Worm (Caenorhabditis elegans): ENCODE results near the gene plg-1.

The plg-1 gene

DNA sequence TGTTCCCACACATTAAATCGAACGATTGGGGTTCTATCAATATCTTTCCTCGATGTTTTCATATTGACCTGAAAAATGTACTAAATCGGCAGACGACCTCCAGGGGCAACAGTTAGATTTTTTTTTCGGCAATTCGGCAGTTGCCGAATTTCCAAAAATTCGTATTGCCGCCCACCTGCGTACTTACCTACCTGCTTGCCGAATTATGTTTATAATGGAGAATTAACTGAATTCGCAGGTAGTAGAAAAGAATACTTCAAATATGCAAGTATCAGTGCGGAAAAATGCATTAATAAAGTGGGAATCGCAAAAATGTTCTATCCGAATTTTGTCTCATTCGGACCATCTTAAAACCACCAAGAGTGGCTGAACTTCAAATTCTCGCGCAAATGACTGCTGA is 17.6 kb downstream of the plg-1 start:
- TF ChIP-seq nhr-237 (tag; optimal IDR thresholded peaks at IDR 0.05) (no peak), mbf-1 (tag; optimal IDR thresholded peaks at IDR 0.05) (no peak), nhr-77 (tag; optimal IDR thresholded peaks at IDR 0.05) (no peak), mdl-1 (tag; optimal IDR thresholded peaks at IDR 0.05) (no peak), ceh-82 (tag; optimal IDR thresholded peaks at IDR 0.05) (no peak)

DNA sequence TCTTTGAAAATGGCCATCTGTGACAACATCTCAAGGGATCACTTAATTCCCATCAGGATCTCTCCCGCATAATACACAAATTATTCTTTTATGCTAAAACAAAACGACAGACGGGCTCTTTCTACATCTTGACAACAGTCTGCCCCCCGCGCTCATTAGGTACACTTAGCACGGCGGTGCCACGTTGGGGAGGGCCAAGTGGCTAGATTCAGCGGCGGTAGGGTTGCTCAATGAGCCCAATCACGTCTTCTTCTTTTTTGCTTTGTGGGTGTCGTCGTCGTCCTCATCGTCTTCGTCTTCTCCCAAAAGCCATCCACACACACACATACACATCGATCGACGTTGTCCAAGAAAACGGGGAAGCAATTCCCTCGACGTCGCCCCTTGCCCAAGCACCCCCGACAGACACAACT is 21.0 kb downstream of the plg-1 start:
- TF ChIP-seq crh-2 (tag; optimal IDR thresholded peaks at IDR 0.05) (peak; percentile 18), dmd-4 (tag; optimal IDR thresholded peaks at IDR 0.05) (no peak), mdl-1 (tag; optimal IDR thresholded peaks at IDR 0.05) (no peak), unc-55 (GFP tag; optimal IDR thresholded peaks at IDR 0.05) (peak; percentile 15), Y55F3AM.14 (GFP tag; optimal IDR thresholded peaks at IDR 0.05) (peak; percentile 37), lin-39 (tag; optimal IDR thresholded peaks at IDR 0.05) (peak; percentile 34), zag-1 (tag; optimal IDR thresholded peaks at IDR 0.05) (peak; percentile 55), ztf-1 (GFP tag; conservative IDR thresholded peaks at IDR 0.05) (0 out of 2 replicates have a peak, but pooled peaks have one; percentile 43)

ce11 chrIII:8873990-8874668 is 22.1 kb downstream of the plg-1 start:
- TF ChIP-seq ceh-16 (tag; optimal IDR thresholded peaks at IDR 0.05) = peak; percentile 78
- TF ChIP-seq crh-2 (tag; optimal IDR thresholded peaks at IDR 0.05) = peak; percentile 68
- peak; percentile 70 to 86 for TF ChIP-seq lsy-2 (tag; optimal IDR thresholded peaks at IDR 0.05)
- TF ChIP-seq ztf-4 (tag; optimal IDR thresholded peaks at IDR 0.05) = peak; percentile 59
- peak; percentile 94 for TF ChIP-seq F13H6.1 (tag; optimal IDR thresholded peaks at IDR 0.05)
- TF ChIP-seq peb-1 (tag; optimal IDR thresholded peaks at IDR 0.05) = no peak
- peak; percentile 90 for TF ChIP-seq C34F6.9 (tag; optimal IDR thresholded peaks at IDR 0.05)
- TF ChIP-seq nhr-237 (tag; optimal IDR thresholded peaks at IDR 0.05) = no peak
- peak; percentile 4 to 72 for TF ChIP-seq mdl-1 (tag; optimal IDR thresholded peaks at IDR 0.05)
- no peak for TF ChIP-seq dmd-4 (tag; optimal IDR thresholded peaks at IDR 0.05)
- TF ChIP-seq nhr-21 (tag; optimal IDR thresholded peaks at IDR 0.05) = peak; percentile 20
- peak; percentile 11 for TF ChIP-seq blmp-1 (tag; optimal IDR thresholded peaks at IDR 0.05; ENCODE audit: insufficient read depth)
- peak; percentile 95 for TF ChIP-seq zag-1 (tag; optimal IDR thresholded peaks at IDR 0.05)
- peak; percentile 68 for TF ChIP-seq lin-11 (tag; optimal IDR thresholded peaks at IDR 0.05)
- TF ChIP-seq lin-13 (GFP tag; optimal IDR thresholded peaks at IDR 0.05) = peak; percentile 76
- TF ChIP-seq ama-1 (optimal IDR thresholded peaks at IDR 0.05) = peak; percentile 92
- TF ChIP-seq nhr-129 (tag; optimal IDR thresholded peaks at IDR 0.05) = peak; percentile 95
- TF ChIP-seq mab-5 (tag; optimal IDR thresholded peaks at IDR 0.05) = peak; percentile 92
- TF ChIP-seq nhr-6 (tag; optimal IDR thresholded peaks at IDR 0.05) = peak; percentile 73
- peak; percentile 41 for TF ChIP-seq egl-27 (tag; optimal IDR thresholded peaks at IDR 0.05)
- peak; percentile 53 for TF ChIP-seq fos-1 (tag; optimal IDR thresholded peaks at IDR 0.05)
- no peak for TF ChIP-seq nhr-12 (tag; optimal IDR thresholded peaks at IDR 0.05)
- peak; percentile 95 for TF ChIP-seq lin-39 (tag; optimal IDR thresholded peaks at IDR 0.05)
- no peak for TF ChIP-seq nhr-11 (tag; optimal IDR thresholded peaks at IDR 0.05)
- peak; percentile 76 for TF ChIP-seq sma-9 (GFP tag; optimal IDR thresholded peaks at IDR 0.05)
- no peak for TF ChIP-seq sma-9 (tag; optimal IDR thresholded peaks at IDR 0.05)
- no peak for TF ChIP-seq mbf-1 (tag; optimal IDR thresholded peaks at IDR 0.05)
- peak; percentile 61 for TF ChIP-seq nhr-25 (tag; optimal IDR thresholded peaks at IDR 0.05)
- peak; percentile 20 for TF ChIP-seq Y55F3AM.14 (GFP tag; optimal IDR thresholded peaks at IDR 0.05)
- TF ChIP-seq gmeb-1 (tag; optimal IDR thresholded peaks at IDR 0.05) = no peak
- TF ChIP-seq unc-55 (GFP tag; optimal IDR thresholded peaks at IDR 0.05) = peak; percentile 87
- TF ChIP-seq sem-4 (tag; optimal IDR thresholded peaks at IDR 0.05) = peak; percentile 91

ce11 chrIII:8877002-8877401 is 24.9 kb downstream of the plg-1 start, which contains the start of gene K01F9.2:
Gene K01F9.2, minus strand, starts transcription at chrIII:8877128.
- TF ChIP-seq unc-55 (GFP tag; optimal IDR thresholded peaks at IDR 0.05) = no peak
- no peak for TF ChIP-seq elt-1 (tag; optimal IDR thresholded peaks at IDR 0.05)
- TF ChIP-seq blmp-1 (tag; optimal IDR thresholded peaks at IDR 0.05; ENCODE audit: insufficient read depth) = no peak
- TF ChIP-seq ama-1 (optimal IDR thresholded peaks at IDR 0.05) = no peak
- peak in 1 of 2 experiments; percentile 22 for TF ChIP-seq lsy-2 (tag; optimal IDR thresholded peaks at IDR 0.05)
- no peak for TF ChIP-seq nhr-12 (tag; optimal IDR thresholded peaks at IDR 0.05)
- no peak for TF ChIP-seq nhr-21 (tag; optimal IDR thresholded peaks at IDR 0.05)
- no peak for TF ChIP-seq ztf-1 (GFP tag; conservative IDR thresholded peaks at IDR 0.05)
